Worm (Caenorhabditis elegans) whole organism, midembryonic: ENCODE results near the gene ceph-41.

ENCODE experiments used
- T22C8.4 ChIP-seq: fragments of 200-800 bp; sonication (Bioruptor generic); IDR thresholded peaks from 2 replicates; pipeline ENCODE4 v1.3.6; 2022; ENCODE audit warnings: missing genetic modification characterization, missing compliant biosample characterization
- cog-1 ChIP-seq: sonication (generic microtip); optimal IDR thresholded peaks from 2 replicates; lab custom pipeline; 2016; ENCODE audit warnings: missing genetic modification characterization, missing compliant biosample characterization
- flt-1 ChIP-seq: fragments of 200-800 bp; sonication (Bioruptor generic); IDR thresholded peaks from 2 replicates; pipeline ENCODE4 v1.3.6; 2022; ENCODE audit warnings: missing genetic modification characterization, missing compliant biosample characterization
- klf-2 ChIP-seq: fragments of 200-800 bp; sonication (Bioruptor generic); conservative IDR thresholded peaks from 2 replicates; pipeline ENCODE4 v1.3.6; 2022; ENCODE audit warnings: missing genetic modification reagents, missing genetic modification characterization, missing compliant biosample characterization
- med-1 ChIP-seq: sonication (generic microtip); optimal IDR thresholded peaks from 2 replicates; lab custom pipeline; 2017; ENCODE audit warnings: missing genetic modification characterization, mild to moderate bottlenecking, missing compliant biosample characterization, antibody characterized with exemption, missing genetic modification reagents; ENCODE audit not compliant: insufficient read depth
- ref-1 ChIP-seq: fragments of 200-800 bp; sonication (Bioruptor generic); conservative IDR thresholded peaks from 2 replicates; pipeline ENCODE4 v1.3.6; 2022; ENCODE audit warnings: missing genetic modification reagents, missing genetic modification characterization, missing compliant biosample characterization
- tab-1 ChIP-seq: fragments of 200-800 bp; sonication (Bioruptor generic); IDR thresholded peaks from 2 replicates; pipeline ENCODE4 v1.3.6; 2022; ENCODE audit warnings: missing genetic modification characterization, missing compliant biosample characterization
- ztf-23 ChIP-seq: fragments of 200-800 bp; sonication (Bioruptor generic); IDR thresholded peaks from 2 replicates; pipeline ENCODE4 v1.3.6; 2022; ENCODE audit warnings: missing genetic modification reagents, missing genetic modification characterization, missing compliant biosample characterization
- ztf-29 ChIP-seq: fragments of 200-800 bp; sonication (Bioruptor generic); IDR thresholded peaks from 2 replicates; pipeline ENCODE4 v1.3.6; 2022; ENCODE audit warnings: missing genetic modification reagents, missing genetic modification characterization, missing compliant biosample characterization

The ceph-41 gene

DNA sequence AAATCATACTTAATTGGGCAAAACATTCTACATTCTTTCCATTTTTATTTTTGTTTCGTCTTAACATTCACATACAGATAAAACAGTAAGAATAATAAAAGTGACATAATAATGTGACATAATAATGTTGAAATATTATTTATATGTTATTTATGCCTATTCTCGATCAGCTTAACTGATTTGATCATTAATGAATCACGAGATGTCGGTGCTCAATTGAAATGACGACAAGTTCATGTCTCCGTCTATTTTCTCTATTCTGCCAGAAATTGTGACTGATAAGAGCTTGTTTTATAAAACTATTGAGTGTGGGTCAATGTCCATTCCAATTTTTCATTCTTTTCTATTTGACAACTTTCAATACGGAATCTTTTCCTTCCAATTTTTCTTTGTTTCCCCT is 24.7 kb downstream of the ceph-41 start:
- TF ChIP-seq T22C8.4 (no peak), ztf-29 (GFP tag; lab: Robert Waterston, UW) (no peak), flt-1 (GFP tag; lab: Robert Waterston, UW) (no peak), med-1 (GFP tag; lab: Kevin White, UChicago) (no peak), ztf-23 (GFP tag; lab: Robert Waterston, UW) (no peak)

DNA sequence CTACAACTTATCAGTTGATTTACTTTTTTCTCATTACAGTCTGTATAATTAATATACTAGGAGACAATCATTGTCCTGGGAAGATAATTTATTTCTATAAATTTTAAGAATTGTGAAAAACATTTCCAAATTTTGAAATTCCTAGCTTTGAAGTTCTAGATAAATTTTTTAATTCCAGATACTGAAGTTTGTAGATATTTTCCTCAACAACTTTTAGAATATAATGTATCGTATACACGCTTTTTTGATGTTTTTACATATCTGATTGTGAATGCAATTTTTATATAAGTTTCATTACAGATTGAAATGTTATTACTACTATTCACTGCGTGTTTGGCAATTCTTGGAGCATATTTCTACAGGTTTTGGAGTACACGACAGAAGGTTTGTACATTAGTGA is 25.1 kb downstream of the ceph-41 start, which contains the start of gene faah-2:
Gene faah-2, plus strand, starts transcription at position 301 of the 400 bp plus-strand sequence.
- TF ChIP-seq ztf-29 (GFP tag; lab: Robert Waterston, UW), result no peak
- no peak for TF ChIP-seq tab-1
- no peak for TF ChIP-seq ztf-23 (GFP tag; lab: Robert Waterston, UW)
- TF ChIP-seq ref-1, result no peak
- no peak for TF ChIP-seq klf-2

DNA sequence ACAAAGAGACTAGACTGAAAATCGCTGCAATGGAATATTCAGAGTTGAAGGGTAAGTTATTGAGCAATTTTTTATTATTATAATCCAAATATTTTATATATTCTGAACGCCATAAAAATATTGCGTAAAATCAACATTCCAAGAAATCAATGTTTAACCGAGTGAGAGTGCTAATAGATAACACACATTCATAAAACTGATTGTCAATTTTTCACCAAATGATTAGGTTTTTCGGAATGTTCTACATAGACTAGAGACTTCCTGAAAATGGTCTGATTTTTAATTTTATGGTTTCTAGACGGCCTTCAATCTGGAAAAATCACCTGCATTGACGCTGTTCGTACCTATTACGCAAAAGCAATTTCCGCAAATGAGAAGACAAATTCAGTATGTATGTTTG is 25.7 kb downstream of the ceph-41 start:
- TF ChIP-seq ztf-23 (GFP tag; lab: Robert Waterston, UW) (no peak), ref-1 (no peak), klf-2 (no peak), flt-1 (GFP tag; lab: Robert Waterston, UW) (no peak), cog-1 (tag; lab: Kevin White, UChicago) (no peak), tab-1 (no peak), med-1 (GFP tag; lab: Kevin White, UChicago) (no peak), ztf-29 (GFP tag; lab: Robert Waterston, UW) (no peak), T22C8.4 (no peak)

DNA sequence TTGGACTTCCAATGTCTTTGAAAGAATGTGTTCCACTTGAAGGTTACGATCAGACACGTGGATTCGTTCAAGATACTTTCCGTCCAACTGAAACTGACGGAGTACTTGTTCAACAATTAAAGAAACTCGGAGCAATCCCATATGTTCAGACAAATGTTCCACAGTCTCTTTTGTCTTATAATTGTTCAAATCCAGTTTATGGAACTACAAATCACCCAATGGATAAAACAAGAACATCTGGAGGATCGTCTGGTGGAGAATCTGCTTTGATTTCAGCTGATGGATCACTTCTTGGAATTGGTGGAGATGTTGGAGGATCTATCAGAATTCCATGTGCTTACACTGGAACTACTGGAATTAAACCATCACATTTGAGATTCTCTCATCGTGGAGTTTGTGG is 26.2 kb downstream of the ceph-41 start:
- no peak for TF ChIP-seq T22C8.4
- no peak for TF ChIP-seq med-1 (GFP tag; lab: Kevin White, UChicago)
- no peak for TF ChIP-seq ztf-23 (GFP tag; lab: Robert Waterston, UW)
- TF ChIP-seq ztf-29 (GFP tag; lab: Robert Waterston, UW), result no peak
- TF ChIP-seq cog-1 (tag; lab: Kevin White, UChicago), result no peak
- TF ChIP-seq tab-1, result no peak
- TF ChIP-seq klf-2, result no peak
- TF ChIP-seq flt-1 (GFP tag; lab: Robert Waterston, UW), result no peak
- TF ChIP-seq ref-1, result no peak

DNA sequence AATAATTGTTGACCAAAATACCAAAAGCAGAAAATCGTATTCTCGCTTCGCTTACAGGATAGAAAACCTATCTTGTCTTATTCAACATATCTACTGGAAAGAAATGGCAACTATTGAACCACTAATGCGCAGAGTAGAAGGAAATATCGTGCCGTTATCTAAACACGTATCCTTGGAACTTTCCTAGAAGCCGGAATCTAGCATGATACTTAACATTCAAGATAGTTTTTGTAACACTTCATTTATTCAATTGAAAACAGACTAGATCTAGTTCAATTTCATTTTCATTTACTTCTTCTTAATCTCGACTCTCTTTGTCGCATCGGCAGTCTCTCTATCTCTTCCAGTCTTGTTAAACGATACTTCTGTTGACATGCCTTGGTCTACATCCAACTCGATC is 28.0 kb downstream of the ceph-41 start:
- TF ChIP-seq ref-1 (no peak), ztf-29 (GFP tag; lab: Robert Waterston, UW) (no peak), T22C8.4 (no peak), flt-1 (GFP tag; lab: Robert Waterston, UW) (no peak), ztf-23 (GFP tag; lab: Robert Waterston, UW) (no peak), tab-1 (no peak)

DNA sequence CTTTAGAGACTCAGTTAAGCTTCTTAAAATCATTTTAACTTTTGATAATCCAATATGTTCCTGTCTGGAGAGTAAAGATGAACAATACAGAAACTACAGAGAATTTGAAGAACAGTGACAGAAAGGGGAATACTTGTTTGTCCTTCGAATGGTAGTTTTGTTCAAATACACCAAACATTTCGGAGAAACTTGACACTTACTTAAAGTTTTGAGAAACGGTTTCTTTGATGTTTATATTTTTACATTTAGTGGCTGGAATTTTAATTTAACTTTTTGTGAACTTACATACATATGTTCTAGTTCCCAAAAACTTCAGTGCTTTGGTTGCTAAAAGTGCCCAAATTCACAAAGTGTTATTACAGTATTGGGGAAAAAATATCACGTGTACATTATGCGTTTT is 30.2 kb downstream of the ceph-41 start, which contains the start of gene B0218.5:
Gene B0218.5, minus strand, starts transcription at position 101 of the 400 bp plus-strand sequence.
- no peak for TF ChIP-seq ztf-29 (GFP tag; lab: Robert Waterston, UW)
- no peak for TF ChIP-seq ztf-23 (GFP tag; lab: Robert Waterston, UW)
- TF ChIP-seq flt-1 (GFP tag; lab: Robert Waterston, UW), result no peak
- TF ChIP-seq klf-2, result no peak
- TF ChIP-seq T22C8.4, result no peak
- no peak for TF ChIP-seq med-1 (GFP tag; lab: Kevin White, UChicago)
- TF ChIP-seq ref-1, result no peak
- TF ChIP-seq tab-1, result no peak
- TF ChIP-seq cog-1 (tag; lab: Kevin White, UChicago), result no peak

DNA sequence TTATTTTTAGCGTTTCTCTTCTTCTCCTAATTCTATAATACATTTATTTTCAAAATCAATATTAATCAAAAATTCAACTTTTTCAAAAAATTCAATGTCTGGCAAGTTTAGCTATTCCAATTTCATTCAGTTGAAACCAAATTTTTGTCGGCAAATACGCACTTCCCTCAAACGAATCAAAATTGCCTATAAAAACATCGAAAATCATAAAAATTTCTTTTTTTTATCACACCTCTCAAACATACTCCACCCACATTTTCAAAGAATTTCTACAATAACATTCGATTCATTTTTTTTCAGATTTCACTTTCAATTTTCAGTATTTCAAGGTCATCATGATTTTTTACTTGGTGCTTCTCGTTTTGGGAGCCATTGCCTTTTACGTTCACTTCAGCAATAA is 32.1 kb downstream of the ceph-41 start, which contains the start of gene faah-1:
Gene faah-1, plus strand, starts transcription at position 301 of the 400 bp plus-strand sequence.
- TF ChIP-seq T22C8.4 (no peak), med-1 (GFP tag; lab: Kevin White, UChicago) (no peak), ref-1 (no peak), cog-1 (tag; lab: Kevin White, UChicago) (no peak), tab-1 (no peak), ztf-23 (GFP tag; lab: Robert Waterston, UW) (no peak), klf-2 (no peak), ztf-29 (GFP tag; lab: Robert Waterston, UW) (no peak), flt-1 (GFP tag; lab: Robert Waterston, UW) (no peak)

DNA sequence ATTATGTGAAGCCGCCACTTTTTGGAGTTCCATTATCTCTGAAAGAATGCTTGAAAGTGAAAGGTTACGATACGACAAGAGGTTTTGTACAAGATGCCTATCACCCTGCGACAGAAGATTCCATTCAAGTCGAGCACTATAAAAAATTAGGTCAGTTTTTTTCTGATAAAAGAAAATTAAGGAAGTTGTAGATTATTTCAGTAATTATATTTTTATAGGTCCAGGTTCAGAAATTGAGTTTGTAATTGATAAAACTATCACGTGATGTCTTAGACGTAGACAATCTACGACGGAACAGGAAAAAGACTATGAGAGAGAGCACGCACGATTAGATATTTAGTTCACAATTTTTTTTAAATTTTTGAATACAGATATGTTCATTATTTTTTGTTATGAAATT is 33.0 kb downstream of the ceph-41 start:
- no peak for TF ChIP-seq cog-1 (tag; lab: Kevin White, UChicago)
- TF ChIP-seq med-1 (GFP tag; lab: Kevin White, UChicago), result no peak
- TF ChIP-seq ref-1, result no peak
- no peak for TF ChIP-seq klf-2
- TF ChIP-seq tab-1, result no peak
- no peak for TF ChIP-seq T22C8.4
- TF ChIP-seq ztf-23 (GFP tag; lab: Robert Waterston, UW), result no peak
- TF ChIP-seq flt-1 (GFP tag; lab: Robert Waterston, UW), result no peak
- no peak for TF ChIP-seq ztf-29 (GFP tag; lab: Robert Waterston, UW)

DNA sequence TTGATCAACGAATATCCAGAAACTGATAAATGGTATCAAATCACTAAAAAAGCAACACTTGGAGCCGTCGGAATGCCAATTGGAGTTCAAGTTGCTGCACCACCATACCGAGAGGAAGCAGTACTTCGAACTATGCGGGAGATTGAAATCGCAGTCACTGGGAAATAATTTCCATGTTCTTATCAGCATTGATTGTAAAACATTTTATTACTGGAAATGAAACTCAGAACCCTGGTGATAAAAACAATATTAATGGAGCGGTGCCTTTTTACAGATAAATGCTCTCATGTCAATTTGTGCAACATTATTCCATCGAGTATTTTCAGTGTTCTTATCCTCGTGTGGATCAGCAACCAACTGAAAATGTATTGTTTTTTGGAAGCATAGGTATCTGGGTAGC is 34.8 kb downstream of the ceph-41 start:
- TF ChIP-seq T22C8.4, result no peak
- TF ChIP-seq tab-1, result no peak
- no peak for TF ChIP-seq med-1 (GFP tag; lab: Kevin White, UChicago)
- no peak for TF ChIP-seq cog-1 (tag; lab: Kevin White, UChicago)
- TF ChIP-seq flt-1 (GFP tag; lab: Robert Waterston, UW), result no peak
- TF ChIP-seq klf-2, result no peak
- TF ChIP-seq ztf-29 (GFP tag; lab: Robert Waterston, UW), result no peak
- no peak for TF ChIP-seq ref-1
- no peak for TF ChIP-seq ztf-23 (GFP tag; lab: Robert Waterston, UW)

DNA sequence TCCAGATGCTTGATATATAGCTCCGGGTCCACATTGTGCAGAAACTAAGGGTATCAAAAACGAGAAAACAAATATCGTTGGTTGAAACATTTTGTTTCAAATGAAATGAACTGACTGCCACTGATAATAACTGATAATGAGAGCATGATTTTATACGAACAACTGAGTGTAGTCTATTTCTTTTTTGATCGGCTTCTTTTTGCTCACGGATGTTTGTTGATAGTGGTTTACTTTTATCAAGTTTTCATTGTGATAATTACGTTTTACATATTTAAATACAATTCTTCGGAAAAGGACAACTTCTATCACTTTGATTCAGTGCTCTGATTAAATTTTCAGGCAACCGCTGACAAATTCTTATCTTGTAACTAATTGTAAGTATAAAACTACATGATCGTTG is 36.7 kb downstream of the ceph-41 start, which contains the start of gene clec-51:
Gene clec-51, minus strand, starts transcription at position 114 of the 400 bp plus-strand sequence.
- TF ChIP-seq klf-2 (no peak), ztf-23 (GFP tag; lab: Robert Waterston, UW) (no peak), ref-1 (no peak), tab-1 (no peak), med-1 (GFP tag; lab: Kevin White, UChicago) (no peak), ztf-29 (GFP tag; lab: Robert Waterston, UW) (no peak), cog-1 (tag; lab: Kevin White, UChicago) (no peak), flt-1 (GFP tag; lab: Robert Waterston, UW) (no peak), T22C8.4 (no peak)
